Fruit fly (Drosophila melanogaster) whole organism, embryonic: Measurements from ENCODE around the gene CG10602.
A peak's percentile ranks its signal among the peaks of the same experiment; 100 is the strongest.

ENCODE experiments used
- ATbp ChIP-seq: fragments of 200-800 bp; sonication (Bioruptor generic); optimal IDR thresholded peaks from 2 replicates; lab custom pipeline; 2017; ENCODE audit warnings: missing biosample characterization, mild to moderate bottlenecking, missing genetic modification characterization, missing genetic modification reagents
- Abd-B ChIP-seq: fragments of 200-800 bp; sonication (Bioruptor generic); optimal IDR thresholded peaks from 2 replicates; lab custom pipeline; 2018; ENCODE audit warnings: missing biosample characterization, mild to moderate bottlenecking, missing genetic modification characterization, moderate library complexity
- Adf1 ChIP-seq: fragments of 200-800 bp; sonication (Bioruptor generic); IDR thresholded peaks from 2 replicates; pipeline ENCODE4 v1.3.6; 2022; ENCODE audit warnings: missing biosample characterization, missing genetic modification characterization
- BtbVII ChIP-seq: fragments of 200-800 bp; sonication (Bioruptor generic); optimal IDR thresholded peaks from 3 replicates; lab custom pipeline; 2017; ENCODE audit warnings: missing biosample characterization, mild to moderate bottlenecking, missing genetic modification characterization
- C15 ChIP-seq: fragments of 200-800 bp; sonication (Bioruptor generic); IDR thresholded peaks from 3 replicates; pipeline ENCODE4 v1.3.6; 2022; ENCODE audit warnings: missing biosample characterization, missing genetic modification characterization
- CG11398 ChIP-seq: fragments of 200-800 bp; sonication (Bioruptor generic); optimal IDR thresholded peaks from 2 replicates; lab custom pipeline; 2016; ENCODE audit warnings: missing biosample characterization, missing genetic modification characterization
- CG15601 ChIP-seq: fragments of 200-800 bp; sonication (Bioruptor generic); optimal IDR thresholded peaks from 3 replicates; lab custom pipeline; 2019; ENCODE audit warnings: missing biosample characterization, mild to moderate bottlenecking, missing genetic modification characterization, moderate library complexity
- CG1603 ChIP-seq: fragments of 200-800 bp; sonication (Bioruptor generic); optimal IDR thresholded peaks from 2 replicates; lab custom pipeline; 2019; ENCODE audit warnings: missing biosample characterization, mild to moderate bottlenecking, missing genetic modification characterization, moderate library complexity
- CG17328 ChIP-seq: fragments of 200-800 bp; sonication (Bioruptor generic); IDR thresholded peaks from 2 replicates; pipeline ENCODE4 v1.3.6; 2022; ENCODE audit warnings: missing biosample characterization, missing genetic modification characterization
- CG2129 ChIP-seq: fragments of 200-800 bp; sonication (Bioruptor generic); IDR thresholded peaks from 2 replicates; pipeline ENCODE4 v1.3.6; 2022; ENCODE audit warnings: missing biosample characterization, missing genetic modification characterization; ENCODE audit not compliant: partially characterized antibody
- CG31224 ChIP-seq: fragments of 200-800 bp; sonication (Bioruptor generic); IDR thresholded peaks from 2 replicates; pipeline ENCODE4 v1.3.6; 2022; ENCODE audit warnings: missing biosample characterization, missing genetic modification characterization
- CG32532 ChIP-seq: fragments of 200-800 bp; sonication (Bioruptor generic); IDR thresholded peaks from 2 replicates; pipeline ENCODE4 v1.3.6; 2022; ENCODE audit warnings: missing biosample characterization, missing genetic modification characterization
- CG4617 ChIP-seq: fragments of 200-800 bp; sonication (Bioruptor generic); optimal IDR thresholded peaks from 3 replicates; lab custom pipeline; 2016; ENCODE audit warnings: missing biosample characterization, missing genetic modification characterization, borderline replicate concordance
- CG4730 ChIP-seq: fragments of 200-800 bp; sonication (Bioruptor generic); IDR thresholded peaks from 2 replicates; pipeline ENCODE4 v1.3.6; 2022; ENCODE audit warnings: missing biosample characterization, missing genetic modification characterization
- CG6689 ChIP-seq: fragments of 200-800 bp; sonication (Bioruptor generic); IDR thresholded peaks from 2 replicates; pipeline ENCODE4 v1.3.6; 2022; ENCODE audit warnings: missing biosample characterization, missing genetic modification characterization
- CG6813 ChIP-seq: fragments of 200-800 bp; sonication (Bioruptor generic); optimal IDR thresholded peaks from 2 replicates; lab custom pipeline; 2017; ENCODE audit warnings: missing biosample characterization, missing genetic modification characterization, mild to moderate bottlenecking, moderate library complexity, missing genetic modification reagents
- CG7271 ChIP-seq: fragments of 200-800 bp; sonication (Bioruptor generic); optimal IDR thresholded peaks from 2 replicates; lab custom pipeline; 2018; ENCODE audit warnings: missing biosample characterization, mild to moderate bottlenecking, missing genetic modification characterization, moderate library complexity
- CG9609 ChIP-seq: fragments of 200-800 bp; sonication (Bioruptor generic); optimal IDR thresholded peaks from 3 replicates; lab custom pipeline; 2016; ENCODE audit warnings: missing biosample characterization, missing genetic modification characterization
- CHES-1-like ChIP-seq: fragments of 200-800 bp; sonication (Bioruptor generic); optimal IDR thresholded peaks from 2 replicates; lab custom pipeline; 2016; ENCODE audit warnings: missing biosample characterization, missing genetic modification characterization
- Dad ChIP-seq: fragments of 200-800 bp; sonication (Bioruptor generic); optimal IDR thresholded peaks from 3 replicates; lab custom pipeline; 2016; ENCODE audit warnings: missing biosample characterization, missing genetic modification characterization
- Dip3 ChIP-seq: fragments of 200-800 bp; sonication (Bioruptor generic); optimal IDR thresholded peaks from 3 replicates; lab custom pipeline; 2016; ENCODE audit warnings: missing biosample characterization, missing genetic modification characterization
- H15 ChIP-seq: fragments of 200-800 bp; sonication (Bioruptor generic); IDR thresholded peaks from 3 replicates; pipeline ENCODE4 v1.3.6; 2022; ENCODE audit warnings: missing biosample characterization, missing genetic modification characterization
- HmgZ ChIP-seq: fragments of 200-800 bp; sonication (Bioruptor generic); optimal IDR thresholded peaks from 2 replicates; lab custom pipeline; 2018; ENCODE audit warnings: missing biosample characterization, mild to moderate bottlenecking, missing genetic modification characterization
- Meics ChIP-seq: fragments of 200-800 bp; sonication (Bioruptor generic); optimal IDR thresholded peaks from 2 replicates; lab custom pipeline; 2017; ENCODE audit warnings: missing biosample characterization, mild to moderate bottlenecking, missing genetic modification characterization
- Mrtf ChIP-seq: fragments of 200-800 bp; sonication (Bioruptor generic); IDR thresholded peaks from 3 replicates; pipeline ENCODE4 v1.3.6; 2022; ENCODE audit warnings: missing biosample characterization, missing genetic modification characterization
- NC2α ChIP-seq: fragments of 200-800 bp; sonication (Bioruptor generic); optimal IDR thresholded peaks from 2 replicates; lab custom pipeline; 2016; ENCODE audit warnings: missing biosample characterization, missing genetic modification characterization
- Nf-YC ChIP-seq: fragments of 200-800 bp; optimal IDR thresholded peaks from 3 replicates; lab custom pipeline; 2019; ENCODE audit warnings: missing biosample characterization, mild to moderate bottlenecking, missing genetic modification characterization, moderate library complexity
- Optix ChIP-seq: fragments of 200-800 bp; sonication (Bioruptor generic); IDR thresholded peaks from 3 replicates; pipeline ENCODE4 v1.3.6; 2022; ENCODE audit warnings: missing biosample characterization, missing genetic modification characterization
- Poxn ChIP-seq: fragments of 200-800 bp; sonication (Bioruptor generic); IDR thresholded peaks from 2 replicates; pipeline ENCODE4 v1.3.6; 2022; ENCODE audit warnings: missing biosample characterization, missing genetic modification characterization
- Tbp ChIP-seq: fragments of >200 bp; optimal IDR thresholded peaks from 2 replicates; lab custom pipeline; 2018; ENCODE audit warnings: missing biosample characterization, missing genetic modification characterization
- Usf ChIP-seq: fragments of 200-800 bp; sonication (Bioruptor generic); optimal IDR thresholded peaks from 2 replicates; lab custom pipeline; 2017; ENCODE audit warnings: missing genotype, missing biosample characterization, missing genetic modification characterization
- Vsx1 ChIP-seq: fragments of 200-800 bp; sonication (Bioruptor generic); optimal IDR thresholded peaks from 2 replicates; lab custom pipeline; 2017; ENCODE audit warnings: missing biosample characterization, mild to moderate bottlenecking, missing genetic modification characterization, missing genetic modification reagents
- al ChIP-seq: fragments of 200-800 bp; sonication (Bioruptor generic); IDR thresholded peaks from 2 replicates; pipeline ENCODE4 v1.3.6; 2022; ENCODE audit warnings: missing biosample characterization, missing genetic modification characterization
- bowl ChIP-seq: fragments of 200-800 bp; sonication (Bioruptor generic); IDR thresholded peaks from 2 replicates; pipeline ENCODE4 v1.3.6; 2022; ENCODE audit warnings: missing biosample characterization, missing genetic modification characterization
- cg ChIP-seq: fragments of 200-800 bp; sonication (Bioruptor generic); optimal IDR thresholded peaks from 3 replicates; lab custom pipeline; 2019; ENCODE audit warnings: missing biosample characterization, mild to moderate bottlenecking, missing genetic modification characterization, moderate library complexity
- disco-r ChIP-seq: fragments of 200-800 bp; sonication (Bioruptor generic); optimal IDR thresholded peaks from 2 replicates; lab custom pipeline; 2016; ENCODE audit warnings: missing biosample characterization, missing genetic modification characterization
- exex ChIP-seq: fragments of 200-800 bp; sonication (Bioruptor generic); optimal IDR thresholded peaks from 4 replicates; lab custom pipeline; 2018; ENCODE audit warnings: missing biosample characterization, mild to moderate bottlenecking, missing genetic modification characterization, moderate library complexity
- fd64A ChIP-seq: fragments of 200-800 bp; sonication (Bioruptor generic); optimal IDR thresholded peaks from 3 replicates; lab custom pipeline; 2018; ENCODE audit warnings: missing biosample characterization, mild to moderate bottlenecking, missing genetic modification characterization
- gem ChIP-seq: fragments of 200-800 bp; sonication (Bioruptor generic); optimal IDR thresholded peaks from 2 replicates; lab custom pipeline; 2019; ENCODE audit warnings: missing biosample characterization, mild to moderate bottlenecking, missing genetic modification characterization, moderate library complexity
- ham ChIP-seq: fragments of 200-800 bp; sonication (Bioruptor generic); IDR thresholded peaks from 2 replicates; pipeline ENCODE4 v1.3.6; 2022; ENCODE audit warnings: missing biosample characterization, missing genetic modification characterization
- hb ChIP-seq: fragments of 200-800 bp; sonication (Bioruptor generic); IDR thresholded peaks from 3 replicates; pipeline ENCODE4 v1.3.6; 2022; ENCODE audit warnings: missing biosample characterization, missing genetic modification characterization; ENCODE audit not compliant: partially characterized antibody
- pho ChIP-seq: fragments of 200-800 bp; sonication (Bioruptor generic); optimal IDR thresholded peaks from 2 replicates; lab custom pipeline; 2016; ENCODE audit warnings: missing biosample characterization, missing genetic modification characterization
- pnt ChIP-seq: fragments of 200-800 bp; sonication (Bioruptor generic); optimal IDR thresholded peaks from 3 replicates; lab custom pipeline; 2016; ENCODE audit warnings: missing biosample characterization, missing genetic modification characterization
- pum ChIP-seq: fragments of 200-800 bp; sonication (Bioruptor generic); optimal IDR thresholded peaks from 2 replicates; lab custom pipeline; 2016; ENCODE audit warnings: missing biosample characterization, missing genetic modification characterization
- salm ChIP-seq: fragments of 200-800 bp; sonication (Bioruptor generic); optimal IDR thresholded peaks from 2 replicates; lab custom pipeline; 2018; ENCODE audit warnings: missing biosample characterization, mild to moderate bottlenecking, missing genetic modification characterization
- sc ChIP-seq, 3 experiments: fragments of >200 bp in 2 of 3; fragments of 200-800 bp in 1 of 3; sonication (Bioruptor generic) in 1 of 3; optimal IDR thresholded peaks; 2 replicates in 2 of 3; 3 replicates in 1 of 3; lab custom pipeline; 2017; ENCODE audit warnings: mild to moderate bottlenecking in 1 of 3, missing biosample characterization in 1 of 3, missing genetic modification characterization in 1 of 3, missing genetic modification reagents in 1 of 3
- sens ChIP-seq: fragments of 200-800 bp; sonication (Bioruptor generic); peaks from one replicate; lab custom pipeline; 2016; ENCODE audit warnings: missing biosample characterization, missing genetic modification characterization
- sisA ChIP-seq: fragments of 200-800 bp; sonication (Bioruptor generic); IDR thresholded peaks from 2 replicates; pipeline ENCODE4 v1.3.6; 2022; ENCODE audit warnings: missing biosample characterization, missing genetic modification characterization
- sob ChIP-seq: fragments of 200-800 bp; sonication (Bioruptor generic); IDR thresholded peaks from 2 replicates; pipeline ENCODE4 v1.3.6; 2022; ENCODE audit warnings: missing biosample characterization, missing genetic modification characterization
- tgo ChIP-seq: fragments of 200-800 bp; sonication (Bioruptor generic); IDR thresholded peaks from 3 replicates; pipeline ENCODE4 v1.3.6; 2022; ENCODE audit warnings: missing biosample characterization, missing genetic modification characterization
- twi ChIP-seq: fragments of 200-800 bp; optimal IDR thresholded peaks from 2 replicates; lab custom pipeline; 2019; ENCODE audit warnings: missing biosample characterization, mild to moderate bottlenecking, missing genetic modification characterization, moderate library complexity

Gene CG10602

DNA sequence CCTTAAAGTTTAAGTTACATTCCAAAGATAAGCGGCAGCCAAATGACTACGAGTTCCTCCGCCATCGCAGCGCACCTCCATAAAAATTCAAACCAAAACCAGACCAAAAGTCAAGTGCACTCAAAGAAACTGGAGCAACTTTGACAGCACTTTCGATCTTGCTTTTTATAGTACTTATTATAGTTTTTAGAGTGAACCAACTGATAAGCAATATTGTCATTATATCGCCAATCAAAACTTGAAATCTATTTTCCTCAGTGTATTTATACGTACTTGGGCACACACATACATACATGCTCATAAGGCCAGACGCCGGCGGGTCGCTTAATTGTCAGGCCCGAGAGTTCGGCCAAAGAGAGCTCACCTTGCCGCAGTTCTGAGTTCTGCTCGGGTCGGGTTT is 31.0 kb upstream of the CG10602 start:
- TF ChIP-seq Vsx1 (peak; percentile 55), Dad (GFP tag; lab: Kevin White, UChicago) (peak; percentile 65), BtbVII (GFP tag; lab: Kevin White, UChicago) (no peak), disco-r (GFP tag; lab: Kevin White, UChicago) (peak; percentile 52), CG2129 (GFP tag; lab: Robert Waterston, UW) (no peak), HmgZ (tag; lab: Kevin White, UChicago) (no peak), C15 (no peak), Dip3 (GFP tag; lab: Kevin White, UChicago) (no peak), CG11398 (GFP tag; lab: Kevin White, UChicago) (peak; percentile 48), Usf (GFP tag; lab: Kevin White, UChicago) (peak; percentile 72), CG15601 (tag; lab: Kevin White, UChicago) (peak; percentile 79), ham (GFP tag; lab: Robert Waterston, UW) (no peak), CG4730 (GFP tag; lab: Robert Waterston, UW) (peak; percentile 61), Adf1 (GFP tag; lab: Robert Waterston, UW) (no peak), Poxn (GFP tag; lab: Robert Waterston, UW) (no peak), salm (tag; lab: Kevin White, UChicago) (peak; percentile 37), Optix (GFP tag; lab: Robert Waterston, UW) (peak; percentile 69; the same call in 1 of the 3 replicates), cg (GFP tag; lab: Kevin White, UChicago) (peak; percentile 50), twi (tag; lab: Kevin White, UChicago) (peak; percentile 67), bowl (GFP tag; lab: Robert Waterston, UW) (no peak), CG7271 (tag; lab: Kevin White, UChicago) (peak; percentile 83), tgo (GFP tag; lab: Robert Waterston, UW) (peak; percentile 58; the same call in 2 of the 3 replicates), CG1603 (tag; lab: Kevin White, UChicago) (peak; percentile 93), Abd-B (GFP tag; lab: Kevin White, UChicago) (peak; percentile 85), exex (tag; lab: Kevin White, UChicago) (no peak), H15 (GFP tag; lab: Robert Waterston, UW) (peak; percentile 71; the same call in 2 of the 3 replicates), sens (GFP tag; lab: Kevin White, UChicago) (peak; percentile 96), hb (GFP tag; lab: Robert Waterston, UW) (no peak), ATbp (GFP tag; lab: Kevin White, UChicago) (peak; percentile 60), gem (peak; percentile 88), sisA (GFP tag; lab: Robert Waterston, UW) (peak; percentile 77), pum (GFP tag; lab: Kevin White, UChicago) (peak; percentile 83), CG31224 (GFP tag; lab: Robert Waterston, UW) (no peak), sob (peak; percentile 55; the same call in 1 of the 2 replicates), al (GFP tag; lab: Robert Waterston, UW) (no peak), CG32532 (GFP tag; lab: Robert Waterston, UW) (no peak; the same call in 1 of the 2 replicates), Meics (GFP tag; lab: Kevin White, UChicago) (peak; percentile 15), CG17328 (peak; percentile 88), NC2α (GFP tag; lab: Kevin White, UChicago) (peak; percentile 70), CG4617 (GFP tag; lab: Kevin White, UChicago) (peak; percentile 10), Mrtf (0 out of 3 replicates have a peak, but pooled peaks have one; percentile 40), CG6689 (peak; percentile 78), sc (optimal IDR thresholded peaks at IDR 0.05; lab: Kevin White, UChicago) (no peak), sc (GFP tag; optimal IDR thresholded peaks at IDR 0.05; lab: Kevin White, UChicago) (peak; percentile 69), CG6813 (GFP tag; lab: Kevin White, UChicago) (peak; percentile 79), Tbp (GFP tag; lab: Kevin White, UChicago) (no peak), pnt (GFP tag; lab: Kevin White, UChicago) (peak; percentile 82), CHES-1-like (peak; percentile 50), pho (GFP tag; lab: Kevin White, UChicago) (no peak), fd64A (GFP tag; lab: Kevin White, UChicago) (peak; percentile 49), CG9609 (peak; percentile 63), Nf-YC (no peak)
